Fruit fly (Drosophila melanogaster): ENCODE results near the gene CG31789.

DNA sequence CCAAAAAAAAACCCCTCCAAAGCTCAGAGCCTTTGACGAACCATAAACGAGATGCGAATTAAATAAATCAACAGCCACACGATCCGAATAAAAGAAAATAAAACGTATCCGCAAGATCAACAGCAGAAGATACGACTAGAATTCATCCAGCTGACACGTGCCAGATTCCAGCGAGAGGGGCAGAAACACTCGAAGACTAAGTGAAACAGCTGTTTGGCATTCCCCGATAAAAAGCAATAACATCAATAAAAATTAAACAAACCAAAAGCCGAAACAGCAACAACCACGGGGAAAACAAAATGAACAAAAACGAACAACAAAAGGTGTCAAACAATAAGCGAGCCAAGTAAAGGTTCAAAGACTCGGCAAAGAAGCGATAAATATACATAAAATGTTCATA lies 46.6 kb upstream of the CG31789 start:
- TF ChIP-seq Dll (optimal IDR thresholded peaks at IDR 0.05) (no peak), EcR (GFP tag; optimal IDR thresholded peaks at IDR 0.05) (no peak), pan (optimal IDR thresholded peaks at IDR 0.05) (no peak), usp (GFP tag; optimal IDR thresholded peaks at IDR 0.05) (no peak)
